Worm (Caenorhabditis elegans) whole organism, L2 larva: ENCODE data around the gene oac-1.

Experiments
- F13H6.1 ChIP-seq: sonication (generic microtip); optimal IDR thresholded peaks from 2 replicates; lab custom pipeline; 2016; ENCODE audit warnings: missing genetic modification characterization, missing compliant biosample characterization
- ama-1 ChIP-seq: fragments of 150-350 bp; optimal IDR thresholded peaks from 2 replicates; lab custom pipeline; 2018; ENCODE audit warnings: inconsistent platforms
- blmp-1 ChIP-seq: sonication (generic microtip); optimal IDR thresholded peaks from 2 replicates; lab custom pipeline; 2017; ENCODE audit warnings: missing genetic modification characterization, mild to moderate bottlenecking, missing compliant biosample characterization, antibody characterized with exemption, moderate library complexity; ENCODE audit not compliant: insufficient read depth
- egl-27 ChIP-seq: sonication (generic microtip); optimal IDR thresholded peaks from 3 replicates; lab custom pipeline; 2017; ENCODE audit warnings: missing biosample characterization, missing genetic modification reagents, missing genetic modification characterization
- lin-39 ChIP-seq: fragments of 150-350 bp; optimal IDR thresholded peaks from 2 replicates; lab custom pipeline; 2014; ENCODE audit warnings: missing biosample characterization, missing genetic modification reagents, missing genetic modification characterization
- lsy-2 ChIP-seq, 2 experiments: fragments of 150-350 bp in 1 of 2; sonication (generic microtip) in 1 of 2; optimal IDR thresholded peaks; 2 replicates each; lab custom pipeline; 2014 to 2017; ENCODE audit warnings: missing biosample characterization in 2 of 2, missing genetic modification characterization in 2 of 2
- mdl-1 ChIP-seq, 2 experiments: fragments of 150-350 bp in 1 of 2; sonication (generic microtip) in 1 of 2; optimal IDR thresholded peaks; 2 replicates each; lab custom pipeline; 2017; ENCODE audit warnings: missing biosample characterization in 2 of 2, missing genetic modification characterization in 2 of 2
- nhr-21 ChIP-seq: fragments of 150-350 bp; optimal IDR thresholded peaks from 2 replicates; lab custom pipeline; 2014; ENCODE audit warnings: missing biosample characterization, missing genetic modification characterization
- nhr-6 ChIP-seq: fragments of 150-350 bp; optimal IDR thresholded peaks from 2 replicates; lab custom pipeline; 2014; ENCODE audit warnings: missing biosample characterization, missing genetic modification characterization
- nhr-77 ChIP-seq: fragments of 150-350 bp; optimal IDR thresholded peaks from 2 replicates; lab custom pipeline; 2014; ENCODE audit warnings: missing biosample characterization, missing genetic modification characterization
- skn-1 ChIP-seq: sonication (generic microtip); optimal IDR thresholded peaks from 2 replicates; lab custom pipeline; 2017; ENCODE audit warnings: missing biosample characterization, missing genetic modification characterization
- unc-39 ChIP-seq: fragments of 150-350 bp; optimal IDR thresholded peaks from 2 replicates; lab custom pipeline; 2014; ENCODE audit warnings: missing biosample characterization, missing genetic modification characterization
- unc-62 ChIP-seq: fragments of 150-350 bp; optimal IDR thresholded peaks from 2 replicates; lab custom pipeline; 2014; ENCODE audit warnings: missing biosample characterization, missing genetic modification reagents, missing genetic modification characterization
- ztf-4 ChIP-seq: fragments of 150-350 bp; optimal IDR thresholded peaks from 2 replicates; lab custom pipeline; 2014; ENCODE audit warnings: missing biosample characterization, missing genetic modification characterization

DNA sequence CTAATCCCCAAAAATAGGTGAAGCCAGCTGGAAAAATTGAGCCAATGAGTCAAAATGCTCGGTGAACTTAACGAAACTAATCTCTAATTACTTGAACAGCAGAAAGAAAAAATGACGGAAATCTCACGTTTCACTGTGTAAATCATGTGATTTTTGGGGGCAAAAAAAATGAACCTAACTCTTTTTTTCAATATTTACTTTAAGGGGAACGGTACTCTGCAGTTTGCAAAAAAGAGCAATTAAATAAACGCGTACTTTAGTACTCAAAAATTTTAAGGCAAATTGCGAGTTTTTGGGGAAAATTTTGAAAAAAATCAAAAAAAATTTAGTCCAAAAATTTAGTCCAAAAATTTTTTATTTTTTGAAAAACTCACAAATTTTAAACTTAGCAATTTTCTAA, 24.7 kb downstream of the oac-1 start:
- TF ChIP-seq nhr-77 (tag; lab: Kevin White, UChicago), result no peak
- TF ChIP-seq blmp-1 (tag; lab: Kevin White, UChicago), result no peak
- TF ChIP-seq egl-27, result no peak
- no peak for TF ChIP-seq unc-39 (tag; lab: Kevin White, UChicago)
- TF ChIP-seq unc-62 (GFP tag; lab: Kevin White, UChicago), result no peak
- no peak for TF ChIP-seq ama-1
- no peak for TF ChIP-seq nhr-21 (tag; lab: Kevin White, UChicago)
- no peak for TF ChIP-seq lsy-2 (tag; optimal IDR thresholded peaks at IDR 0.05; lab: Kevin White, UChicago)
- TF ChIP-seq skn-1 (tag; lab: Kevin White, UChicago), result no peak
- TF ChIP-seq ztf-4 (tag; lab: Kevin White, UChicago), result no peak
- TF ChIP-seq nhr-6, result no peak
- TF ChIP-seq mdl-1 (tag; optimal IDR thresholded peaks at IDR 0.05; lab: Kevin White, UChicago), result no peak
- TF ChIP-seq lin-39 (tag; lab: Kevin White, UChicago), result no peak
- no peak for TF ChIP-seq F13H6.1 (tag; lab: Kevin White, UChicago)
